Worm (Caenorhabditis elegans) whole organism, L4/young adult: ENCODE data around the gene fbxb-98.

Experiments used
- W03F9.2 ChIP-seq: fragments of 150-350 bp; optimal IDR thresholded peaks from 2 replicates; lab custom pipeline; 2014; ENCODE audit warnings: missing biosample characterization, missing genetic modification characterization
- dao-5 ChIP-seq: sonication (generic microtip); optimal IDR thresholded peaks from 2 replicates; lab custom pipeline; 2016; ENCODE audit warnings: missing genotype, missing genetic modification characterization, moderate library complexity, missing compliant biosample characterization
- him-1 ChIP-seq: sonication (generic microtip); optimal IDR thresholded peaks from 2 replicates; lab custom pipeline; 2016; ENCODE audit warnings: missing genotype, missing genetic modification reagents, missing genetic modification characterization, missing compliant biosample characterization

DNA sequence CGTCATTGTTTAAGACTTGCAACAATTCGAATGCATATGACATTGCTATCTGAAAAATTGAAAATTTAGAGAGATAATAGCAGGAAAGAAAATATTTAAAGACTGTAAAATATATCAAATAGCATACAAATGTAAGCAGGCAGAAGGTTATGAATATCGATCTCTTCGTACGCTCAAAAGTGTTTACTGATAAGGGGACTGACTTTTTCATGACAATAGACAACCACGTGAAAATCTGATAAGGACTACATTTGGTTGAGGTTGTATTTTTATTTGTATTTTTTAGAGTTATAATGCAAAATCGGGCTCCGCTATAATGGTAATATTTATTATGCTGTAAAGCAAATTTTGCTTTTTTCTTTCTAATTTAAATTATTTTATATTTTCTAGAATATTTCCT is 19.5 kb upstream of the fbxb-98 start, which contains the start of the genes C52E2.5 and C52E2.4:
- TF ChIP-seq him-1 (tag; lab: Kevin White, UChicago) (no peak), W03F9.2 (no peak), dao-5 (tag; lab: Kevin White, UChicago) (no peak)
